Fruit fly (Drosophila melanogaster) whole organism, embryonic: ENCODE measurements around the gene Cks85A.

ENCODE experiments used
- B-H2 ChIP-seq: fragments of 200-800 bp; sonication (Bioruptor generic); optimal IDR thresholded peaks from 2 replicates; lab custom pipeline; 2018; ENCODE audit warnings: missing biosample characterization, mild to moderate bottlenecking, missing genetic modification characterization
- CG10209 ChIP-seq: fragments of 200-800 bp; sonication (Bioruptor generic); optimal IDR thresholded peaks from 3 replicates; lab custom pipeline; 2017; ENCODE audit warnings: missing biosample characterization, mild to moderate bottlenecking, missing genetic modification characterization, missing genetic modification reagents
- CG10543 ChIP-seq: fragments of 200-800 bp; sonication (Bioruptor generic); optimal IDR thresholded peaks from 3 replicates; lab custom pipeline; 2017; ENCODE audit warnings: missing biosample characterization, mild to moderate bottlenecking, missing genetic modification characterization, moderate library complexity
- CG11085 ChIP-seq: fragments of 200-800 bp; sonication (Bioruptor generic); IDR thresholded peaks from 2 replicates; pipeline ENCODE4 v1.3.6; 2022; ENCODE audit warnings: missing biosample characterization, missing genetic modification characterization
- CG12219 ChIP-seq: fragments of 200-800 bp; sonication (Bioruptor generic); optimal IDR thresholded peaks from 3 replicates; lab custom pipeline; 2018; ENCODE audit warnings: missing biosample characterization, mild to moderate bottlenecking, missing genetic modification characterization
- CG12769 ChIP-seq: fragments of 200-800 bp; sonication (Bioruptor generic); optimal IDR thresholded peaks from 2 replicates; lab custom pipeline; 2019; ENCODE audit warnings: missing biosample characterization, mild to moderate bottlenecking, missing genetic modification characterization, moderate library complexity
- CG13287 ChIP-seq: fragments of 200-800 bp; sonication (Bioruptor generic); IDR thresholded peaks from 2 replicates; pipeline ENCODE4 v1.3.6; 2022; ENCODE audit warnings: missing biosample characterization, missing genetic modification characterization; ENCODE audit not compliant: partially characterized antibody
- CG14860 ChIP-seq: fragments of 200-800 bp; sonication (Bioruptor generic); IDR thresholded peaks from 3 replicates; pipeline ENCODE4 v1.3.6; 2022; ENCODE audit warnings: missing biosample characterization, missing genetic modification characterization; ENCODE audit not compliant: partially characterized antibody
- CG31224 ChIP-seq: fragments of 200-800 bp; sonication (Bioruptor generic); IDR thresholded peaks from 2 replicates; pipeline ENCODE4 v1.3.6; 2022; ENCODE audit warnings: missing biosample characterization, missing genetic modification characterization
- CG3281 ChIP-seq: fragments of 200-800 bp; sonication (Bioruptor generic); optimal IDR thresholded peaks from 3 replicates; lab custom pipeline; 2017; ENCODE audit warnings: missing biosample characterization, mild to moderate bottlenecking, missing genetic modification characterization
- CG33213 ChIP-seq: fragments of 200-800 bp; sonication (Bioruptor generic); optimal IDR thresholded peaks from 3 replicates; lab custom pipeline; 2016; ENCODE audit warnings: missing biosample characterization, missing genetic modification characterization
- CG3407 ChIP-seq: fragments of 200-800 bp; sonication (Bioruptor generic); optimal IDR thresholded peaks from 2 replicates; lab custom pipeline; 2018; ENCODE audit warnings: missing biosample characterization, mild to moderate bottlenecking, missing genetic modification characterization
- CG4328 ChIP-seq: fragments of 200-800 bp; sonication (Bioruptor generic); optimal IDR thresholded peaks from 3 replicates; lab custom pipeline; 2017; ENCODE audit warnings: missing biosample characterization, missing genetic modification reagents, missing genetic modification characterization
- CG6175 ChIP-seq: fragments of 200-800 bp; sonication (Bioruptor generic); IDR thresholded peaks from 3 replicates; pipeline ENCODE4 v1.3.6; 2022; ENCODE audit warnings: missing biosample characterization, missing genetic modification characterization
- CG6791 ChIP-seq: fragments of 200-800 bp; sonication (Bioruptor generic); IDR thresholded peaks from 3 replicates; pipeline ENCODE4 v1.3.6; 2022; ENCODE audit warnings: missing biosample characterization, missing genetic modification characterization; ENCODE audit not compliant: partially characterized antibody
- CG7786 ChIP-seq: fragments of 200-800 bp; sonication (Bioruptor generic); optimal IDR thresholded peaks from 2 replicates; lab custom pipeline; 2016; ENCODE audit warnings: missing biosample characterization, missing genetic modification characterization
- Chrac-16 ChIP-seq: fragments of 200-800 bp; sonication (Bioruptor generic); optimal IDR thresholded peaks from 3 replicates; lab custom pipeline; 2016; ENCODE audit warnings: missing biosample characterization, missing genetic modification characterization
- D ChIP-seq, 2 experiments: fragments of 200-800 bp in 1 of 2; fragments of >200 bp in 1 of 2; sonication (Bioruptor generic) in 1 of 2; optimal IDR thresholded peaks; 2 replicates in 1 of 2; 3 replicates in 1 of 2; lab custom pipeline; 2017; ENCODE audit warnings: mild to moderate bottlenecking in 1 of 2, missing biosample characterization in 1 of 2, missing genetic modification characterization in 1 of 2, missing genetic modification reagents in 1 of 2
- Doc3 ChIP-seq: fragments of 200-800 bp; sonication (Bioruptor generic); IDR thresholded peaks from 3 replicates; pipeline ENCODE4 v1.3.6; 2022; ENCODE audit warnings: missing biosample characterization, missing genetic modification characterization; ENCODE audit not compliant: partially characterized antibody
- Dref ChIP-seq: fragments of 200-800 bp; sonication (Bioruptor generic); IDR thresholded peaks from 2 replicates; pipeline ENCODE4 v1.3.6; 2022; ENCODE audit warnings: missing biosample characterization, missing genetic modification characterization
- Eip74EF ChIP-seq, 2 experiments: fragments of 200-800 bp in 1 of 2; fragments of >200 bp in 1 of 2; sonication (Bioruptor generic) in 1 of 2; optimal IDR thresholded peaks; 2 replicates each; lab custom pipeline; 2017 to 2019; ENCODE audit warnings: missing biosample characterization in 2 of 2, missing genetic modification characterization in 2 of 2, mild to moderate bottlenecking in 1 of 2, moderate library complexity in 1 of 2
- Gsc ChIP-seq: fragments of 200-800 bp; sonication (Bioruptor generic); IDR thresholded peaks from 2 replicates; pipeline ENCODE4 v1.3.6; 2022; ENCODE audit warnings: missing biosample characterization, missing genetic modification characterization
- Hey ChIP-seq: fragments of 200-800 bp; sonication (Bioruptor generic); optimal IDR thresholded peaks from 3 replicates; lab custom pipeline; 2018; ENCODE audit warnings: missing biosample characterization, mild to moderate bottlenecking, missing genetic modification characterization
- Hr3 ChIP-seq: fragments of 200-800 bp; sonication (Bioruptor generic); optimal IDR thresholded peaks from 3 replicates; lab custom pipeline; 2016; ENCODE audit warnings: missing biosample characterization, missing genetic modification characterization
- Max ChIP-seq: fragments of 200-800 bp; sonication (Bioruptor generic); optimal IDR thresholded peaks from 2 replicates; lab custom pipeline; 2016; ENCODE audit warnings: missing biosample characterization, mild to moderate bottlenecking, missing genetic modification characterization
- Mrtf ChIP-seq: fragments of 200-800 bp; sonication (Bioruptor generic); IDR thresholded peaks from 3 replicates; pipeline ENCODE4 v1.3.6; 2022; ENCODE audit warnings: missing biosample characterization, missing genetic modification characterization
- PHDP ChIP-seq: fragments of 200-800 bp; sonication (Bioruptor generic); optimal IDR thresholded peaks from 3 replicates; lab custom pipeline; 2018; ENCODE audit warnings: missing biosample characterization, mild to moderate bottlenecking, missing genetic modification characterization, moderate library complexity
- Ptx1 ChIP-seq: fragments of 200-800 bp; sonication (Bioruptor generic); IDR thresholded peaks from 2 replicates; pipeline ENCODE4 v1.3.6; 2022; ENCODE audit warnings: missing biosample characterization, missing genetic modification characterization
- Sry-β ChIP-seq: fragments of 200-800 bp; sonication (Bioruptor generic); optimal IDR thresholded peaks from 2 replicates; lab custom pipeline; 2018; ENCODE audit warnings: missing biosample characterization, mild to moderate bottlenecking, missing genetic modification characterization, moderate library complexity
- Usf ChIP-seq: fragments of 200-800 bp; sonication (Bioruptor generic); optimal IDR thresholded peaks from 2 replicates; lab custom pipeline; 2017; ENCODE audit warnings: missing genotype, missing biosample characterization, missing genetic modification characterization
- ab ChIP-seq: fragments of 200-800 bp; sonication (Bioruptor generic); optimal IDR thresholded peaks from 2 replicates; lab custom pipeline; 2016; ENCODE audit warnings: missing biosample characterization, missing genetic modification characterization
- ash1 ChIP-seq: fragments of 200-800 bp; sonication (Bioruptor generic); optimal IDR thresholded peaks from 2 replicates; lab custom pipeline; 2018; ENCODE audit warnings: missing biosample characterization, mild to moderate bottlenecking, missing genetic modification characterization
- bigmax ChIP-seq: fragments of 200-800 bp; sonication (Bioruptor generic); optimal IDR thresholded peaks from 2 replicates; lab custom pipeline; 2018; ENCODE audit warnings: missing biosample characterization, mild to moderate bottlenecking, missing genetic modification characterization
- dan ChIP-seq: fragments of 200-800 bp; sonication (Bioruptor generic); IDR thresholded peaks from 2 replicates; pipeline ENCODE4 v1.3.6; 2022; ENCODE audit warnings: missing biosample characterization, missing genetic modification characterization
- dimm ChIP-seq: fragments of 200-800 bp; sonication (Bioruptor generic); IDR thresholded peaks from 2 replicates; pipeline ENCODE4 v1.3.6; 2022; ENCODE audit warnings: missing biosample characterization, missing genetic modification characterization
- dmrt11E ChIP-seq: fragments of 200-800 bp; sonication (Bioruptor generic); optimal IDR thresholded peaks from 3 replicates; lab custom pipeline; 2018; ENCODE audit warnings: missing biosample characterization, mild to moderate bottlenecking, missing genetic modification characterization, moderate library complexity
- gfzf ChIP-seq: fragments of 200-800 bp; sonication (Bioruptor generic); optimal IDR thresholded peaks from 2 replicates; lab custom pipeline; 2016; ENCODE audit warnings: missing biosample characterization, mild to moderate bottlenecking, missing genetic modification characterization, moderate library complexity
- gsb-n ChIP-seq: fragments of 200-800 bp; sonication (Bioruptor generic); optimal IDR thresholded peaks from 3 replicates; lab custom pipeline; 2018; ENCODE audit warnings: missing biosample characterization, mild to moderate bottlenecking, missing genetic modification characterization
- otp ChIP-seq: fragments of 200-800 bp; sonication (Bioruptor generic); IDR thresholded peaks from 3 replicates; pipeline ENCODE4, ENCODE4 v1.3.6; 2022; ENCODE audit warnings: missing biosample characterization, missing genetic modification characterization
- pho ChIP-seq: fragments of 200-800 bp; sonication (Bioruptor generic); optimal IDR thresholded peaks from 2 replicates; lab custom pipeline; 2016; ENCODE audit warnings: missing biosample characterization, missing genetic modification characterization
- sc ChIP-seq, 3 experiments: fragments of >200 bp in 2 of 3; fragments of 200-800 bp in 1 of 3; sonication (Bioruptor generic) in 1 of 3; optimal IDR thresholded peaks; 2 replicates in 2 of 3; 3 replicates in 1 of 3; lab custom pipeline; 2017; ENCODE audit warnings: mild to moderate bottlenecking in 1 of 3, missing biosample characterization in 1 of 3, missing genetic modification characterization in 1 of 3, missing genetic modification reagents in 1 of 3
- sima ChIP-seq: fragments of 200-800 bp; sonication (Bioruptor generic); optimal IDR thresholded peaks from 2 replicates; lab custom pipeline; 2016; ENCODE audit warnings: missing biosample characterization, missing genetic modification characterization
- sqz ChIP-seq: fragments of 200-800 bp; sonication (Bioruptor generic); optimal IDR thresholded peaks from 3 replicates; lab custom pipeline; 2018; ENCODE audit warnings: missing biosample characterization, mild to moderate bottlenecking, missing genetic modification characterization
- yki ChIP-seq: fragments of >200 bp; optimal IDR thresholded peaks from 3 replicates; lab custom pipeline; 2018
- zen2 ChIP-seq: fragments of 200-800 bp; sonication (Bioruptor generic); IDR thresholded peaks from 3 replicates; pipeline ENCODE4 v1.3.6; 2022; ENCODE audit warnings: missing biosample characterization, missing genetic modification characterization; ENCODE audit not compliant: partially characterized antibody
- zf30C ChIP-seq: fragments of 200-800 bp; sonication (Bioruptor generic); optimal IDR thresholded peaks from 3 replicates; lab custom pipeline; 2018; ENCODE audit warnings: missing biosample characterization, mild to moderate bottlenecking, missing genetic modification characterization
- zfh1 ChIP-seq: fragments of 200-800 bp; sonication (Bioruptor generic); IDR thresholded peaks from 3 replicates; pipeline ENCODE4 v1.3.6; 2022; ENCODE audit warnings: missing biosample characterization, missing genetic modification characterization

The Cks85A gene

DNA sequence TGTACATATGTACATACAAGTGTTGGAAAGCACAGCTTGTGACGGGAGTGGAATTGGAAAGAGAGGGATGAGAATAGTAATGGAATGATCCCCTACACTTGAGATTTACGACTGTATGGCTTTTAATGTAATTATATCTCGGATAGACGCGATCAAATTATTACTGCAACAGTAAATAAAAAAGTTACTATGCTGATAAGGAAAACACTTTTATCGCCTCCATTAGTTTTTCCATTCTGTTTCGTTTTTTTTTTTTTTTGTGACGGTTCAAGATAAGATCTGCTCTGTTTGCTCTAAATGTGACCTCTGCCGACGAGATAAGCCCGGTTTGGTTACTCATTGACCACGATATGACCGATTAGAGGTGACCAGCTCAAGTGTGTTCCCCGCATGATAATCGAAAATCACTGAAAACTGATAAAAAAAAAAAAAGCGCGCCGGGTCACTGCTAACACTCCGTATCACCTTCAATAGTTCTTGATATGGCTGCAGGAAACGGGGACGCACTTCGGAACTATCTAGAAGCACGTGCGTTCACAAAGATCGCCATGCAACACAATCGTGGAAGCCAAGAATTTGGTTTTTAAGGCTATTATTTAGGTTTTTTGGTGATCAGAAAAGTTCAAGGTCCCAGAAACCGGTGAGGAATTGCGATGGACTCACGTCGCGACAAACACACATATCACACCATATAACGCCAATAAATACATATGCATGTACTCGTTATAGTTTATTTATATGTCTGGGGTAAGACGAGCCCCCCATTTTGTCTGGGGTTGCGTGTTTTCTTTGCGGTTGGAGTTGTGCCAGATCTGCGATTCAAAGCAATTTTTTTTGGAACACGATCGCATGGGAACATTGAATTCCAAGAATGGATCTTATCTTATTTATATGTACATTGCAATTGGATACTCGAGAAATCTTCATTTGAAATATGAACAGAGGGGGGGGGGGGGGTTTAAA lies 47.4 kb downstream of the Cks85A start, which contains the start of gene p (continued):
- TF ChIP-seq CG12219 (GFP tag; lab: Kevin White, UChicago) (peak; percentile 3), gsb-n (no peak), zfh1 (GFP tag; lab: Robert Waterston, UW) (no peak), dimm (GFP tag; lab: Robert Waterston, UW) (no peak), Gsc (GFP tag; lab: Robert Waterston, UW) (no peak), CG6175 (no peak), otp (GFP tag; lab: Robert Waterston, UW) (no peak), CG31224 (GFP tag; lab: Robert Waterston, UW) (peak; percentile 21; the same call in 1 of the 2 replicates), Hr3 (GFP tag; lab: Kevin White, UChicago) (peak; percentile 25), Eip74EF (GFP tag; optimal IDR thresholded peaks at IDR 0.05; lab: Kevin White, UChicago) (peak in 1 of 2 experiments; percentile 50), sqz (GFP tag; lab: Kevin White, UChicago) (peak; percentile 89), CG10543 (GFP tag; lab: Kevin White, UChicago) (peak; percentile 63), CG13287 (GFP tag; lab: Robert Waterston, UW) (no peak), Hey (tag; lab: Kevin White, UChicago) (no peak), CG7786 (peak; percentile 25), Max (GFP tag; lab: Kevin White, UChicago) (no peak), dan (GFP tag; lab: Robert Waterston, UW) (no peak), zf30C (GFP tag; lab: Kevin White, UChicago) (no peak), CG12769 (tag; lab: Kevin White, UChicago) (no peak), sc (optimal IDR thresholded peaks at IDR 0.05; lab: Kevin White, UChicago) (no peak), sc (GFP tag; optimal IDR thresholded peaks at IDR 0.05; lab: Kevin White, UChicago) (no peak), CG4328 (GFP tag; lab: Kevin White, UChicago) (no peak), Doc3 (no peak), zen2 (GFP tag; lab: Robert Waterston, UW) (no peak), Usf (GFP tag; lab: Kevin White, UChicago) (no peak), CG10209 (GFP tag; lab: Kevin White, UChicago) (peak; percentile 43), Sry-β (GFP tag; lab: Kevin White, UChicago) (peak; percentile 13), sima (GFP tag; lab: Kevin White, UChicago) (no peak), ab (GFP tag; lab: Kevin White, UChicago) (no peak), PHDP (tag; lab: Kevin White, UChicago) (peak; percentile 56), CG6791 (no peak), Chrac-16 (GFP tag; lab: Kevin White, UChicago) (no peak), CG33213 (peak; percentile 6), CG3407 (GFP tag; lab: Kevin White, UChicago) (peak; percentile 7), Dref (GFP tag; lab: Robert Waterston, UW) (no peak), Mrtf (no peak), CG11085 (GFP tag; lab: Robert Waterston, UW) (no peak), B-H2 (GFP tag; lab: Kevin White, UChicago) (peak; percentile 36), bigmax (GFP tag; lab: Kevin White, UChicago) (no peak), gfzf (no peak), CG14860 (GFP tag; lab: Robert Waterston, UW) (no peak), D (optimal IDR thresholded peaks at IDR 0.05; lab: Kevin White, UChicago) (no peak), D (GFP tag; optimal IDR thresholded peaks at IDR 0.05; lab: Kevin White, UChicago) (no peak), ash1 (GFP tag; lab: Kevin White, UChicago) (no peak), CG3281 (peak; percentile 14), Ptx1 (GFP tag; lab: Robert Waterston, UW) (0 out of 2 replicates have a peak, but pooled peaks have one; percentile 43), dmrt11E (tag; lab: Kevin White, UChicago) (no peak), pho (GFP tag; lab: Kevin White, UChicago) (no peak), yki (lab: Kevin White, UChicago) (no peak)
